Fruit fly (Drosophila melanogaster): ENCODE measurements around the gene CG2983.

CG2983 gene

dm6 chr2L:2857862-2858734 lies 10.7 kb downstream of the CG2983 start:
- no peak for TF ChIP-seq CG7372 (GFP tag; IDR thresholded peaks at IDR 0.05)
- no peak for TF ChIP-seq CG9817 (tag; optimal IDR thresholded peaks at IDR 0.05)
- no peak for TF ChIP-seq Dip3 (GFP tag; optimal IDR thresholded peaks at IDR 0.05)
- peak; percentile 45 for TF ChIP-seq dmrt99B (tag; optimal IDR thresholded peaks at IDR 0.05)
- TF ChIP-seq C15 (GFP tag; IDR thresholded peaks at IDR 0.05) = no peak
- TF ChIP-seq CG6791 (GFP tag; IDR thresholded peaks at IDR 0.05; ENCODE audit: partially characterized antibody) = no peak
- TF ChIP-seq Hr39 (optimal IDR thresholded peaks at IDR 0.05) = no peak
- TF ChIP-seq sim (GFP tag; IDR thresholded peaks at IDR 0.05) = no peak
- no peak for TF ChIP-seq dm (GFP tag; optimal IDR thresholded peaks at IDR 0.05)
- TF ChIP-seq CG17361 (GFP tag; IDR thresholded peaks at IDR 0.05) = no peak
- TF ChIP-seq CG14014 (GFP tag; IDR thresholded peaks at IDR 0.05) = peak; percentile 45
- TF ChIP-seq dysf (GFP tag; IDR thresholded peaks at IDR 0.05) = 0 out of 3 replicates have a peak, but pooled peaks have one; percentile 40
- TF ChIP-seq CG10321 (GFP tag; IDR thresholded peaks at IDR 0.05) = 0 out of 2 replicates have a peak, but pooled peaks have one; percentile 16
- TF ChIP-seq CG10543 (GFP tag; optimal IDR thresholded peaks at IDR 0.05) = peak; percentile 53
- no peak for TF ChIP-seq Abd-B (GFP tag; optimal IDR thresholded peaks at IDR 0.05)
- TF ChIP-seq CG12744 (GFP tag; optimal IDR thresholded peaks at IDR 0.05) = no peak
- peak; percentile 29; the same call in 1 of the 2 replicates for TF ChIP-seq Xrp1 (GFP tag; IDR thresholded peaks at IDR 0.05)
- TF ChIP-seq kah (GFP tag; optimal IDR thresholded peaks at IDR 0.05) = no peak
- TF ChIP-seq CG12071 (GFP tag; optimal IDR thresholded peaks at IDR 0.05) = peak; percentile 42
- TF ChIP-seq B-H2 (GFP tag; optimal IDR thresholded peaks at IDR 0.05) = peak; percentile 46
- TF ChIP-seq Aef1 (GFP tag; IDR thresholded peaks at IDR 0.05) = peak; percentile 39; the same call in 2 of the 3 replicates
- no peak for TF ChIP-seq CG12236 (GFP tag; optimal IDR thresholded peaks at IDR 0.05)
- no peak for TF ChIP-seq bcd (GFP tag; optimal IDR thresholded peaks at IDR 0.05)
- TF ChIP-seq Tbp (GFP tag; optimal IDR thresholded peaks at IDR 0.05) = no peak
- TF ChIP-seq cwo (GFP tag; optimal IDR thresholded peaks at IDR 0.05) = peak; percentile 34
- TF ChIP-seq bsh (GFP tag; optimal IDR thresholded peaks at IDR 0.05) = peak; percentile 5 to 57
- no peak for TF ChIP-seq nerfin-1 (tag; optimal IDR thresholded peaks at IDR 0.05)
- TF ChIP-seq H2.0 (GFP tag; IDR thresholded peaks at IDR 0.05) = no peak
- no peak for TF ChIP-seq Nf-YB (GFP tag; optimal IDR thresholded peaks at IDR 0.05)
- peak; percentile 0 for TF ChIP-seq CG17912 (GFP tag; optimal IDR thresholded peaks at IDR 0.05)
- TF ChIP-seq Antp (GFP tag; optimal IDR thresholded peaks at IDR 0.05) = no peak
- TF ChIP-seq CG7556 (GFP tag; optimal IDR thresholded peaks at IDR 0.05) = peak; percentile 14
- TF ChIP-seq Ets65A (GFP tag) = peak; percentile 35
- TF ChIP-seq sd (tag; optimal IDR thresholded peaks at IDR 0.05) = peak; percentile 66
- TF ChIP-seq gem (tag; optimal IDR thresholded peaks at IDR 0.05) = peak; percentile 42
- peak; percentile 3 for TF ChIP-seq Side (GFP tag; optimal IDR thresholded peaks at IDR 0.05)
- TF ChIP-seq croc (GFP tag; conservative IDR thresholded peaks at IDR 0.05) = no peak
- TF ChIP-seq shn (GFP tag; optimal IDR thresholded peaks at IDR 0.05) = peak; percentile 8
- TF ChIP-seq sqz (GFP tag; optimal IDR thresholded peaks at IDR 0.05) = peak; percentile 41
- peak; percentile 17 for TF ChIP-seq CG4424 (GFP tag; optimal IDR thresholded peaks at IDR 0.05)
- TF ChIP-seq Hr51 (GFP tag; optimal IDR thresholded peaks at IDR 0.05) = peak in 1 of 2 experiments; percentile 42
- no peak for TF ChIP-seq kni (GFP tag; optimal IDR thresholded peaks at IDR 0.05)
- TF ChIP-seq CG8290 (GFP tag; optimal IDR thresholded peaks at IDR 0.05) = no peak
- no peak for TF ChIP-seq CG8290 (tag; optimal IDR thresholded peaks at IDR 0.05)
- TF ChIP-seq CG8944 (GFP tag; optimal IDR thresholded peaks at IDR 0.05) = no peak
- TF ChIP-seq mld (GFP tag; IDR thresholded peaks at IDR 0.05; ENCODE audit: partially characterized antibody) = no peak
- peak; percentile 0 for TF ChIP-seq CG12391 (tag; optimal IDR thresholded peaks at IDR 0.05)
- TF ChIP-seq bowl (GFP tag; IDR thresholded peaks at IDR 0.05) = 0 out of 2 replicates have a peak, but pooled peaks have one; percentile 37
- TF ChIP-seq CG13894 (tag; optimal IDR thresholded peaks at IDR 0.05) = peak; percentile 43

Measured in whole organism, embryonic.